Worm (Caenorhabditis elegans): Measurements from ENCODE around the gene glb-28.

DNA sequence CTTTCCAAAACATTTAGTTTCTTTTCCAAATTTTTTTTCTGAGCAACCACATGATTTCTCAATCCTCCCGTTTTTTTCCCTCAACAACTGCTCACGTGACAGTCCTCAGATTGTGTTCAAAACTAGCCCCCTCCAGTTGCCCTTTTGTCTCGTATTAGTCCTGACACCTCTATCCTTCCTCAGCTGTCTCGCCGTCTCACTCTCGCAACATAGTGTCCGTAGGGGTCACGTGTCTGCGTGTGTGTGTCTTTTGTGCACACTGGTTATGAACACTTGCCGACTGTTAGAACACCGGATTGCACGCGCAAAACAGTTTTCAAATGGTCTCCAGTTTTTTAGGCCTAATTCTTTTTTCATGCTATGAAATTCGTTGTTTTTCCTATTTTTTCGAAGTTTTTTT, 48.2 kb upstream of the glb-28 start:
- TF ChIP-seq skn-1 (tag; optimal IDR thresholded peaks at IDR 0.05) (peak; percentile 84), lsy-2 (tag; optimal IDR thresholded peaks at IDR 0.05) (peak; percentile 62 to 82), jun-1 (tag; optimal IDR thresholded peaks at IDR 0.05) (peak; percentile 67), mdl-1 (tag; optimal IDR thresholded peaks at IDR 0.05) (peak in 1 of 2 experiments; percentile 95), nhr-12 (tag; optimal IDR thresholded peaks at IDR 0.05) (no peak), mep-1 (tag; optimal IDR thresholded peaks at IDR 0.05) (peak; percentile 84), lin-15B (tag; optimal IDR thresholded peaks at IDR 0.05) (no peak), ama-1 (optimal IDR thresholded peaks at IDR 0.05) (no peak), elt-2 (tag; optimal IDR thresholded peaks at IDR 0.05) (no peak), unc-130 (tag; optimal IDR thresholded peaks at IDR 0.05) (no peak), unc-62 (GFP tag; optimal IDR thresholded peaks at IDR 0.05) (no peak), ces-1 (GFP tag; optimal IDR thresholded peaks at IDR 0.05) (no peak)
